Fruit fly (Drosophila melanogaster): Measurements from ENCODE around the gene gammaTub23C.

gammaTub23C gene

dm6 chr2L:3003399-3003798 lies 30.7 kb downstream of the gammaTub23C start (continued):
- TF ChIP-seq pzg (GFP tag; optimal IDR thresholded peaks at IDR 0.05) (no peak), chn (GFP tag; optimal IDR thresholded peaks at IDR 0.05) (no peak), TFAM (GFP tag; optimal IDR thresholded peaks at IDR 0.05) (no peak), Blimp-1 (GFP tag; optimal IDR thresholded peaks at IDR 0.05) (peak; percentile 77), CG13123 (GFP tag; optimal IDR thresholded peaks at IDR 0.05) (no peak), Ets65A (GFP tag) (peak; percentile 82), sqz (GFP tag; optimal IDR thresholded peaks at IDR 0.05) (peak; percentile 61), CG2875 (GFP tag; optimal IDR thresholded peaks at IDR 0.05) (peak; percentile 70), Hmx (GFP tag; optimal IDR thresholded peaks at IDR 0.05) (no peak), CG10209 (GFP tag; optimal IDR thresholded peaks at IDR 0.05) (peak; percentile 40), fu2 (GFP tag; optimal IDR thresholded peaks at IDR 0.05) (no peak), Neu2 (GFP tag; optimal IDR thresholded peaks at IDR 0.05; ENCODE audit: borderline replicate concordance) (no peak), cas (GFP tag; IDR thresholded peaks at IDR 0.05) (no peak), jumu (GFP tag; optimal IDR thresholded peaks at IDR 0.05) (no peak), seq (GFP tag; IDR thresholded peaks at IDR 0.05) (0 out of 2 replicates have a peak, but pooled peaks have one; percentile 20), CG1603 (tag; optimal IDR thresholded peaks at IDR 0.05) (peak; percentile 76), Mad (GFP tag; optimal IDR thresholded peaks at IDR 0.05) (no peak), CG30403 (GFP tag; optimal IDR thresholded peaks at IDR 0.05) (peak; percentile 24), Six4 (GFP tag; optimal IDR thresholded peaks at IDR 0.05) (peak; percentile 45), salm (tag; optimal IDR thresholded peaks at IDR 0.05) (peak; percentile 11), repo (GFP tag; optimal IDR thresholded peaks at IDR 0.05) (no peak), grau (tag; optimal IDR thresholded peaks at IDR 0.05) (peak; percentile 57), fd102C (GFP tag; optimal IDR thresholded peaks at IDR 0.05) (no peak), NFAT (GFP tag; IDR thresholded peaks at IDR 0.05) (no peak), nau (GFP tag; optimal IDR thresholded peaks at IDR 0.05) (peak; percentile 54), CG1832 (GFP tag; optimal IDR thresholded peaks at IDR 0.05) (no peak), bsh (GFP tag; optimal IDR thresholded peaks at IDR 0.05) (peak in 1 of 2 experiments; percentile 61), fd64A (GFP tag; optimal IDR thresholded peaks at IDR 0.05) (peak; percentile 52), Xrp1 (GFP tag; IDR thresholded peaks at IDR 0.05) (peak; percentile 40; the same call in 1 of the 2 replicates), ken (GFP tag; IDR thresholded peaks at IDR 0.05) (peak; percentile 46; the same call in 1 of the 3 replicates), chinmo (GFP tag; IDR thresholded peaks at IDR 0.05; ENCODE audit: partially characterized antibody) (no peak), wor (GFP tag; IDR thresholded peaks at IDR 0.05) (peak; percentile 49), Dref (GFP tag; IDR thresholded peaks at IDR 0.05) (no peak), nmo (GFP tag; optimal IDR thresholded peaks at IDR 0.05) (peak; percentile 63), cg (GFP tag; optimal IDR thresholded peaks at IDR 0.05) (no peak), CG12769 (tag; optimal IDR thresholded peaks at IDR 0.05) (peak; percentile 30), p53 (GFP tag; optimal IDR thresholded peaks at IDR 0.05) (no peak), CG8924 (tag; optimal IDR thresholded peaks at IDR 0.05) (peak; percentile 65), org-1 (GFP tag; optimal IDR thresholded peaks at IDR 0.05) (peak; percentile 8), inv (GFP tag; IDR thresholded peaks at IDR 0.05; ENCODE audit: partially characterized antibody) (no peak), Gsc (GFP tag; IDR thresholded peaks at IDR 0.05) (no peak), CG12219 (GFP tag; optimal IDR thresholded peaks at IDR 0.05) (peak; percentile 62), Asciz (GFP tag; optimal IDR thresholded peaks at IDR 0.05) (peak; percentile 88), CG11093 (GFP tag; IDR thresholded peaks at IDR 0.05) (peak; percentile 28; the same call in 1 of the 3 replicates), CkIIα-i1 (GFP tag; IDR thresholded peaks at IDR 0.05) (no peak), Sry-β (GFP tag; optimal IDR thresholded peaks at IDR 0.05) (no peak), Bgb (GFP tag; IDR thresholded peaks at IDR 0.05; ENCODE audit: partially characterized antibody) (no peak), gfzf (GFP tag; optimal IDR thresholded peaks at IDR 0.05) (no peak), CG4328 (GFP tag; optimal IDR thresholded peaks at IDR 0.05) (no peak), CG14710 (tag; optimal IDR thresholded peaks at IDR 0.05) (peak; percentile 15), sima (GFP tag; optimal IDR thresholded peaks at IDR 0.05) (no peak)
